Worm (Caenorhabditis elegans) whole organism, L3 larva: ENCODE data around the gene eif-3.F.

Experiments
- egl-5 ChIP-seq: fragments of 150-350 bp; optimal IDR thresholded peaks from 2 replicates; lab custom pipeline; 2017; ENCODE audit warnings: missing biosample characterization, missing genetic modification reagents, missing genetic modification characterization, inconsistent platforms
- elt-1 ChIP-seq: fragments of 150-350 bp; optimal IDR thresholded peaks from 2 replicates; lab custom pipeline; 2014; ENCODE audit warnings: missing biosample characterization, missing genetic modification characterization
- nhr-77 ChIP-seq: fragments of 150-350 bp; optimal IDR thresholded peaks from 2 replicates; lab custom pipeline; 2014; ENCODE audit warnings: missing biosample characterization, missing genetic modification characterization
- pha-4 ChIP-seq: fragments of 150-350 bp; optimal IDR thresholded peaks from 2 replicates; lab custom pipeline; 2014; ENCODE audit warnings: missing biosample characterization, missing genetic modification reagents, missing genetic modification characterization
- snpc-4 ChIP-seq: fragments of 150-350 bp; optimal IDR thresholded peaks from 2 replicates; lab custom pipeline; 2014; ENCODE audit warnings: missing biosample characterization, missing genetic modification characterization
- ztf-4 ChIP-seq: fragments of 150-350 bp; optimal IDR thresholded peaks from 2 replicates; lab custom pipeline; 2014; ENCODE audit warnings: missing biosample characterization, missing genetic modification characterization

ce11 chrII:9378174-9378573 lies 46.7 kb downstream of the eif-3.F start:
- TF ChIP-seq elt-1 (tag; lab: Kevin White, UChicago) (no peak), ztf-4 (tag; lab: Kevin White, UChicago) (no peak), nhr-77 (no peak), snpc-4 (tag; lab: Kevin White, UChicago) (no peak), pha-4 (tag; lab: Kevin White, UChicago) (peak; percentile 59), egl-5 (no peak)
